Worm (Caenorhabditis elegans) whole organism, L2 larva: ENCODE measurements around the gene nhr-54.

Experiments used
- ama-1 ChIP-seq: fragments of 150-350 bp; optimal IDR thresholded peaks from 2 replicates; lab custom pipeline; 2018; ENCODE audit warnings: inconsistent platforms
- ceh-82 ChIP-seq: fragments of 150-350 bp; optimal IDR thresholded peaks from 2 replicates; lab custom pipeline; 2014; ENCODE audit warnings: missing biosample characterization, missing genetic modification characterization
- nhr-11 ChIP-seq: fragments of 150-350 bp; optimal IDR thresholded peaks from 2 replicates; lab custom pipeline; 2014; ENCODE audit warnings: missing biosample characterization, missing genetic modification characterization
- nhr-129 ChIP-seq: fragments of 150-350 bp; optimal IDR thresholded peaks from 2 replicates; lab custom pipeline; 2014; ENCODE audit warnings: missing biosample characterization, missing genetic modification characterization
- snpc-4 ChIP-seq: fragments of 150-350 bp; optimal IDR thresholded peaks from 2 replicates; lab custom pipeline; 2014; ENCODE audit warnings: missing biosample characterization, missing genetic modification characterization
- ztf-11 ChIP-seq: sonication (generic microtip); optimal IDR thresholded peaks from 2 replicates; lab custom pipeline; 2017; ENCODE audit warnings: missing biosample characterization, missing genetic modification characterization

DNA sequence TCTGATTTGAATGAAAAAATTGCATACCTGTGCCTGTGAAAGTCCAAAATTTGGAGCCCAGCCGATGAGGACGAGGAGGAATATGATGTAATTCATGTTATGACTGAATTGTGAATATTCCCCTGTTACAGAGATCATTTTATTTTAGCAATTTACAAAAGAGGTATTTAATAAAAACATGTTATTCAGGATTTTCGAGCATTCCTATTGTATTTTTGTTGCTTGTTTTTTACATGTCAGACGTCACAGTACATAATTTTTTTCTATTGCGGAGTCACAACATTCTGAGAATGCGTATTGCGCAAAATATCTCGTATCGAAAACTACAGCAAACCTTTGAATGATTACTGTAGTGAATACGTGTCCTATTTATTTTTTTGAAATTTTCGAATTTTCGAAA is 2.6 kb downstream of the nhr-54 start, which contains the start of gene F36D3.14:
- TF ChIP-seq ama-1 (lab: Kevin White, UChicago), result no peak
- no peak for TF ChIP-seq ceh-82 (tag; lab: Kevin White, UChicago)
- TF ChIP-seq nhr-129 (tag; lab: Kevin White, UChicago), result no peak
- TF ChIP-seq snpc-4 (tag; lab: Kevin White, UChicago), result no peak
- TF ChIP-seq ztf-11 (tag; lab: Kevin White, UChicago), result no peak
- TF ChIP-seq nhr-11 (tag; lab: Kevin White, UChicago), result no peak
